Fruit fly (Drosophila melanogaster): ENCODE results near the gene COX5A.

COX5A gene

DNA sequence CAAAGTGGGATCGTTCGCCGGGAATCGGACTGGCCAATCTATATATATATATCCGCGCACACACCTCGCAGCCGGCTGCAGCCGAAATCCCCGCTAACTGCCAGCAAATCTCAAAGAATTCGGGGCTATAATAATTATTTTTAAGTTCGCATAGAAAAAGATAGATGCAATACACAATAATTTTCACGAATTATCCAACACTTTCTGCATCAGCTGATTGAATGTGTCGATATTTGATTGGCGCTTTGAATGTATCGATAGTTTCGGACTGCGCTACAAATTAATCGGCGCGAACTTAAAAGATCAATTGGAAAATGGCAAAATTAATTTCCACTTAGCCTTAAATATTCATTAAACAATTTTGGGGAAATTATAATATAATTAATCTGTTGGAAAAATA is 22.4 kb upstream of the COX5A start, which contains the start of gene Sbf (continued):
- TF ChIP-seq CG32767 (GFP tag; IDR thresholded peaks at IDR 0.05) (peak; percentile 37; the same call in 1 of the 2 replicates), mirr (GFP tag; optimal IDR thresholded peaks at IDR 0.05) (no peak), Side (GFP tag; optimal IDR thresholded peaks at IDR 0.05) (no peak), lola (GFP tag; optimal IDR thresholded peaks at IDR 0.05) (no peak), Lhr (GFP tag; optimal IDR thresholded peaks at IDR 0.05) (no peak), tx (GFP tag; optimal IDR thresholded peaks at IDR 0.05) (no peak), CG11093 (GFP tag; IDR thresholded peaks at IDR 0.05) (no peak), E2f1 (GFP tag; IDR thresholded peaks at IDR 0.05) (no peak), Fer2 (tag; optimal IDR thresholded peaks at IDR 0.05) (no peak), CoRest (tag; optimal IDR thresholded peaks at IDR 0.05) (no peak), unpg (GFP tag; optimal IDR thresholded peaks at IDR 0.05) (no peak), salm (tag; optimal IDR thresholded peaks at IDR 0.05) (no peak), Hsf (GFP tag; optimal IDR thresholded peaks at IDR 0.05) (no peak), gro (GFP tag; optimal IDR thresholded peaks at IDR 0.05) (peak; percentile 69), pros (GFP tag; optimal IDR thresholded peaks at IDR 0.05) (no peak), gsb-n (tag; optimal IDR thresholded peaks at IDR 0.05) (no peak), hbn (GFP tag; IDR thresholded peaks at IDR 0.05; ENCODE audit: partially characterized antibody) (peak; percentile 85), CG6854 (GFP tag; optimal IDR thresholded peaks at IDR 0.05) (no peak), amos (GFP tag; IDR thresholded peaks at IDR 0.05; ENCODE audit: partially characterized antibody) (peak; percentile 92), CG7786 (GFP tag; optimal IDR thresholded peaks at IDR 0.05) (no peak), bowl (GFP tag; IDR thresholded peaks at IDR 0.05) (no peak), phol (tag; optimal IDR thresholded peaks at IDR 0.05) (peak; percentile 36), CG12219 (GFP tag; optimal IDR thresholded peaks at IDR 0.05) (no peak), sna (GFP tag; IDR thresholded peaks at IDR 0.05; ENCODE audit: partially characterized antibody) (peak; percentile 85), Pdp1 (GFP tag; optimal IDR thresholded peaks at IDR 0.05) (no peak), CG18476 (GFP tag; optimal IDR thresholded peaks at IDR 0.05) (no peak), slp2 (GFP tag; optimal IDR thresholded peaks at IDR 0.05) (no peak), CG6683 (GFP tag; optimal IDR thresholded peaks at IDR 0.05) (no peak), bcd (GFP tag; optimal IDR thresholded peaks at IDR 0.05) (no peak), Nf-YC (tag; optimal IDR thresholded peaks at IDR 0.05) (no peak), MBD-R2 (GFP tag; IDR thresholded peaks at IDR 0.05) (peak; percentile 79), pum (GFP tag; optimal IDR thresholded peaks at IDR 0.05) (no peak), CG14710 (tag; optimal IDR thresholded peaks at IDR 0.05) (peak; percentile 62), CG2120 (GFP tag; optimal IDR thresholded peaks at IDR 0.05) (peak; percentile 34), gt (GFP tag; IDR thresholded peaks at IDR 0.05) (no peak), D (optimal IDR thresholded peaks at IDR 0.05) (no peak), D (GFP tag; optimal IDR thresholded peaks at IDR 0.05) (no peak), CG1647 (GFP tag; optimal IDR thresholded peaks at IDR 0.05) (no peak), luna (GFP tag; optimal IDR thresholded peaks at IDR 0.05) (no peak), ttk (GFP tag; IDR thresholded peaks at IDR 0.05) (no peak), ken (GFP tag; IDR thresholded peaks at IDR 0.05) (no peak), nom (GFP tag; optimal IDR thresholded peaks at IDR 0.05) (peak; percentile 41), CG10431 (GFP tag; optimal IDR thresholded peaks at IDR 0.05) (no peak), CkIIα-i1 (GFP tag; IDR thresholded peaks at IDR 0.05) (no peak), run (tag; optimal IDR thresholded peaks at IDR 0.05) (no peak), CG17361 (GFP tag; IDR thresholded peaks at IDR 0.05) (no peak), CG7745 (tag; optimal IDR thresholded peaks at IDR 0.05) (no peak), disco-r (GFP tag; optimal IDR thresholded peaks at IDR 0.05) (no peak), chm (GFP tag; IDR thresholded peaks at IDR 0.05) (no peak), Bdp1 (GFP tag; optimal IDR thresholded peaks at IDR 0.05) (peak; percentile 9), otp (GFP tag; IDR thresholded peaks at IDR 0.05) (no peak), vnd (GFP tag; IDR thresholded peaks at IDR 0.05; ENCODE audit: partially characterized antibody) (peak; percentile 68)

Data from whole organism, embryonic.